Worm (Caenorhabditis elegans) whole organism, L1 larva: ENCODE results near the gene F25G6.9.

Source experiments
- C34B4.2 ChIP-seq: sonication (generic microtip); optimal IDR thresholded peaks from 2 replicates; lab custom pipeline; 2017; ENCODE audit warnings: mild to moderate bottlenecking, missing genetic modification characterization, missing compliant biosample characterization
- F16B12.6 ChIP-seq: fragments of 150-350 bp; optimal IDR thresholded peaks from 2 replicates; lab custom pipeline; 2014; ENCODE audit warnings: missing biosample characterization, missing genetic modification characterization
- aha-1 ChIP-seq: fragments of 150-350 bp; optimal IDR thresholded peaks from 2 replicates; lab custom pipeline; 2014; ENCODE audit warnings: missing biosample characterization, missing genetic modification characterization
- alr-1 ChIP-seq: fragments of 200-800 bp; sonication (Bioruptor generic); optimal IDR thresholded peaks from 2 replicates; lab custom pipeline; 2018; ENCODE audit warnings: borderline replicate concordance, mild to moderate bottlenecking, missing genetic modification characterization, missing compliant biosample characterization
- ama-1 ChIP-seq: fragments of 150-350 bp; optimal IDR thresholded peaks from 2 replicates; lab custom pipeline; 2014
- ceh-63 ChIP-seq: fragments of 200-800 bp; sonication (Bioruptor generic); optimal IDR thresholded peaks from 2 replicates; lab custom pipeline; 2018; ENCODE audit warnings: mild to moderate bottlenecking, missing genetic modification characterization, missing compliant biosample characterization
- ceh-8 ChIP-seq: fragments of 200-800 bp; sonication (Bioruptor generic); optimal IDR thresholded peaks from 2 replicates; lab custom pipeline; 2018; ENCODE audit warnings: mild to moderate bottlenecking, missing genetic modification characterization, moderate library complexity, missing compliant biosample characterization
- ceh-82 ChIP-seq, 3 experiments: fragments of 150-350 bp in 1 of 3; sonication (generic microtip) in 2 of 3; optimal IDR thresholded peaks; 2 replicates each; lab custom pipeline; 2014 to 2017; ENCODE audit warnings: missing biosample characterization in 3 of 3, missing genetic modification characterization in 3 of 3
- ceh-88 ChIP-seq: fragments of 200-800 bp; sonication (Bioruptor generic); IDR thresholded peaks from 2 replicates; pipeline ENCODE4 v1.3.6; 2022; ENCODE audit warnings: missing genetic modification characterization, missing compliant biosample characterization
- ceh-90 ChIP-seq: sonication (generic microtip); optimal IDR thresholded peaks from 2 replicates; lab custom pipeline; 2016; ENCODE audit warnings: missing genetic modification characterization, missing compliant biosample characterization
- ces-1 ChIP-seq: fragments of 150-350 bp; optimal IDR thresholded peaks from 2 replicates; lab custom pipeline; 2014; ENCODE audit warnings: missing biosample characterization, missing genetic modification reagents, missing genetic modification characterization
- dpl-1 ChIP-seq, 3 experiments: fragments of 150-350 bp in 2 of 3; sonication (generic microtip) in 1 of 3; optimal IDR thresholded peaks; 2 replicates each; lab custom pipeline; 2014 to 2017; ENCODE audit warnings: missing biosample characterization in 3 of 3, missing genetic modification characterization in 3 of 3, missing genetic modification reagents in 3 of 3
- dsc-1 ChIP-seq: sonication (generic microtip); optimal IDR thresholded peaks from 2 replicates; lab custom pipeline; 2016; ENCODE audit warnings: mild to moderate bottlenecking, missing genetic modification characterization, missing compliant biosample characterization
- efl-1 ChIP-seq, 4 experiments: fragments of 150-350 bp; optimal IDR thresholded peaks in 3 of 4; peaks in 1 of 4; 1 replicate in 1 of 4; 2 replicates in 3 of 4; lab custom pipeline; 2014; ENCODE audit warnings: missing biosample characterization in 2 of 4, missing genetic modification characterization in 2 of 4, missing genetic modification reagents in 2 of 4
- egl-13 ChIP-seq: sonication (generic microtip); optimal IDR thresholded peaks from 2 replicates; lab custom pipeline; 2016; ENCODE audit warnings: missing genotype, missing genetic modification reagents, missing genetic modification characterization, missing compliant biosample characterization
- egl-27 ChIP-seq, 2 experiments: fragments of 150-350 bp in 1 of 2; sonication (generic microtip); optimal IDR thresholded peaks; 3 replicates each; lab custom pipeline; 2017 to 2018; ENCODE audit warnings: missing biosample characterization in 2 of 2, missing genetic modification characterization in 2 of 2, missing genetic modification reagents in 2 of 2
- elt-2 ChIP-seq: sonication (generic microtip); optimal IDR thresholded peaks from 2 replicates; lab custom pipeline; 2016; ENCODE audit warnings: missing genetic modification characterization, mild to moderate bottlenecking, inconsistent platforms, missing compliant biosample characterization, missing genetic modification reagents
- elt-3 ChIP-seq, 6 experiments: fragments of 150-350 bp in 1 of 6; sonication (generic microtip); optimal IDR thresholded peaks; 2 replicates each; lab custom pipeline; 2017 to 2018; ENCODE audit warnings: missing biosample characterization in 6 of 6, missing genetic modification characterization in 6 of 6, inconsistent platforms in 1 of 6
- ets-5 ChIP-seq: fragments of 200-800 bp; sonication (Bioruptor generic); IDR thresholded peaks from 2 replicates; pipeline ENCODE4 v1.3.6; 2022; ENCODE audit warnings: missing genetic modification characterization, missing compliant biosample characterization
- fkh-10 ChIP-seq: sonication (generic microtip); optimal IDR thresholded peaks from 2 replicates; lab custom pipeline; 2017; ENCODE audit warnings: missing biosample characterization, missing genetic modification reagents, missing genetic modification characterization
- fkh-8 ChIP-seq: sonication (generic microtip); optimal IDR thresholded peaks from 2 replicates; lab custom pipeline; 2016; ENCODE audit warnings: mild to moderate bottlenecking, missing genetic modification characterization, missing compliant biosample characterization
- grh-1 ChIP-seq: fragments of 200-800 bp; sonication (Bioruptor generic); IDR thresholded peaks from 2 replicates; pipeline ENCODE4 v1.3.6; 2022; ENCODE audit warnings: missing genetic modification reagents, missing genetic modification characterization, missing compliant biosample characterization
- hlh-4 ChIP-seq: sonication (generic microtip); optimal IDR thresholded peaks from 2 replicates; lab custom pipeline; 2016; ENCODE audit warnings: mild to moderate bottlenecking, missing genetic modification characterization, missing compliant biosample characterization
- hpl-2 ChIP-seq: fragments of 150-350 bp; optimal IDR thresholded peaks from 2 replicates; lab custom pipeline; 2014; ENCODE audit warnings: missing biosample characterization, missing genetic modification reagents, missing genetic modification characterization
- isw-1 ChIP-seq: fragments of 200-800 bp; sonication (Bioruptor generic); IDR thresholded peaks from 2 replicates; pipeline ENCODE4 v1.3.6; 2022; ENCODE audit warnings: missing genetic modification characterization, missing compliant biosample characterization
- lin-14 ChIP-seq: fragments of 200-800 bp; sonication (Bioruptor generic); optimal IDR thresholded peaks from 2 replicates; lab custom pipeline; 2018; ENCODE audit warnings: mild to moderate bottlenecking, missing genetic modification characterization, moderate library complexity, missing compliant biosample characterization
- lin-39 ChIP-seq: fragments of 150-350 bp; optimal IDR thresholded peaks from 2 replicates; lab custom pipeline; 2014; ENCODE audit warnings: missing biosample characterization, missing genetic modification reagents, missing genetic modification characterization
- lsy-2 ChIP-seq, 2 experiments: fragments of 150-350 bp; optimal IDR thresholded peaks; 2 replicates each; lab custom pipeline; 2014; ENCODE audit warnings: missing biosample characterization in 2 of 2, missing genetic modification characterization in 2 of 2
- mdl-1 ChIP-seq, 2 experiments: fragments of 150-350 bp; optimal IDR thresholded peaks; 2 replicates each; lab custom pipeline; 2014 to 2017; ENCODE audit warnings: missing biosample characterization in 2 of 2, missing genetic modification characterization in 2 of 2, inconsistent platforms in 1 of 2
- nhr-11 ChIP-seq: fragments of 150-350 bp; optimal IDR thresholded peaks from 2 replicates; lab custom pipeline; 2014; ENCODE audit warnings: missing biosample characterization, missing genetic modification characterization
- nhr-12 ChIP-seq: sonication (generic microtip); optimal IDR thresholded peaks from 2 replicates; lab custom pipeline; 2017; ENCODE audit warnings: missing biosample characterization, missing genetic modification characterization
- nhr-19 ChIP-seq: fragments of 200-800 bp; sonication (Bioruptor generic); conservative IDR thresholded peaks from 2 replicates; pipeline ENCODE4 v1.3.6; 2022; ENCODE audit warnings: missing genetic modification characterization, missing compliant biosample characterization
- nhr-20 ChIP-seq: sonication (generic microtip); optimal IDR thresholded peaks from 2 replicates; lab custom pipeline; 2016; ENCODE audit warnings: mild to moderate bottlenecking, missing genetic modification characterization, missing compliant biosample characterization
- nhr-28 ChIP-seq: fragments of 150-350 bp; optimal IDR thresholded peaks from 2 replicates; lab custom pipeline; 2014; ENCODE audit warnings: missing biosample characterization, missing genetic modification characterization
- nhr-76 ChIP-seq: sonication (generic microtip); optimal IDR thresholded peaks from 2 replicates; lab custom pipeline; 2017; ENCODE audit warnings: missing biosample characterization, missing genetic modification characterization
- nhr-77 ChIP-seq: fragments of 150-350 bp; optimal IDR thresholded peaks from 2 replicates; lab custom pipeline; 2014; ENCODE audit warnings: missing biosample characterization, missing genetic modification characterization
- nhr-85 ChIP-seq: sonication (generic microtip); peaks from one replicate; lab custom pipeline; 2016; ENCODE audit warnings: missing genetic modification characterization, inconsistent platforms, missing compliant biosample characterization
- pag-3 ChIP-seq: sonication (generic microtip); optimal IDR thresholded peaks from 2 replicates; lab custom pipeline; 2017; ENCODE audit warnings: missing genetic modification characterization, mild to moderate bottlenecking, missing compliant biosample characterization, antibody characterized with exemption, borderline replicate concordance; ENCODE audit not compliant: insufficient read depth
- pax-3 ChIP-seq: fragments of 200-800 bp; sonication (Bioruptor generic); optimal IDR thresholded peaks from 2 replicates; lab custom pipeline; 2018; ENCODE audit warnings: mild to moderate bottlenecking, missing genetic modification characterization, moderate library complexity, missing compliant biosample characterization
- snpc-4 ChIP-seq: fragments of 150-350 bp; optimal IDR thresholded peaks from 2 replicates; lab custom pipeline; 2014; ENCODE audit warnings: missing biosample characterization, missing genetic modification characterization
- sox-4 ChIP-seq: sonication (generic microtip); optimal IDR thresholded peaks from 2 replicates; lab custom pipeline; 2016; ENCODE audit warnings: missing genetic modification characterization, missing compliant biosample characterization
- tbx-2 ChIP-seq: sonication (generic microtip); optimal IDR thresholded peaks from 2 replicates; lab custom pipeline; 2016; ENCODE audit warnings: missing genetic modification characterization, missing compliant biosample characterization
- tlp-1 ChIP-seq: fragments of 150-350 bp; optimal IDR thresholded peaks from 2 replicates; lab custom pipeline; 2014; ENCODE audit warnings: missing biosample characterization, missing genetic modification characterization
- unc-30 ChIP-seq: sonication (generic microtip); optimal IDR thresholded peaks from 2 replicates; lab custom pipeline; 2017; ENCODE audit warnings: missing biosample characterization, missing genetic modification characterization
- unc-86 ChIP-seq: sonication (generic microtip); optimal IDR thresholded peaks from 2 replicates; lab custom pipeline; 2016; ENCODE audit warnings: missing genetic modification characterization, missing compliant biosample characterization
- unc-98 ChIP-seq: fragments of 200-800 bp; sonication (Bioruptor generic); IDR thresholded peaks from 2 replicates; pipeline ENCODE4 v1.3.6; 2022; ENCODE audit warnings: missing genetic modification characterization, missing compliant biosample characterization
- vab-15 ChIP-seq: sonication (generic microtip); optimal IDR thresholded peaks from 2 replicates; lab custom pipeline; 2017; ENCODE audit warnings: missing genotype, mild to moderate bottlenecking, missing genetic modification characterization, missing compliant biosample characterization
- zag-1 ChIP-seq: fragments of 150-350 bp; optimal IDR thresholded peaks from 2 replicates; lab custom pipeline; 2014; ENCODE audit warnings: missing biosample characterization, missing genetic modification characterization

The F25G6.9 gene

ce11 chrV:8610633-8611404, 41.0 kb upstream of the F25G6.9 start, which contains the start of gene fip-4 (continued):
- TF ChIP-seq C34B4.2 (tag; lab: Kevin White, UChicago) (no peak), ceh-88 (GFP tag; lab: Robert Waterston, UW) (no peak), alr-1 (no peak), lsy-2 (tag; optimal IDR thresholded peaks at IDR 0.05; lab: Kevin White, UChicago) (peak; percentile 6 to 30), lin-39 (tag; lab: Kevin White, UChicago) (no peak), ama-1 (lab: Kevin White, UChicago) (no peak), pag-3 (tag; lab: Kevin White, UChicago) (no peak), grh-1 (GFP tag; lab: Robert Waterston, UW) (0 out of 2 replicates have a peak, but pooled peaks have one; percentile 42), mdl-1 (tag; optimal IDR thresholded peaks at IDR 0.05; lab: Kevin White, UChicago) (peak in 1 of 2 experiments; percentile 77), elt-2 (tag; lab: Kevin White, UChicago) (peak; percentile 60), egl-13 (tag; lab: Kevin White, UChicago) (no peak), nhr-77 (no peak), vab-15 (no peak), efl-1 (optimal IDR thresholded peaks at IDR 0.05; lab: Kevin White, UChicago) (no peak), efl-1 (GFP tag; optimal IDR thresholded peaks at IDR 0.05 in 1 of 2; lab: Kevin White, UChicago) (peak in 1 of 2 experiments; percentile 80), nhr-20 (tag; lab: Kevin White, UChicago) (peak; percentile 61), ceh-82 (tag; optimal IDR thresholded peaks at IDR 0.05; lab: Kevin White, UChicago) (peak in 1 of 3 experiments; percentile 29), nhr-28 (tag; lab: Kevin White, UChicago) (no peak), nhr-12 (no peak), lin-14 (GFP tag; lab: Kevin White, UChicago) (peak; percentile 83), tlp-1 (no peak), unc-86 (no peak), pax-3 (tag; lab: Kevin White, UChicago) (no peak), aha-1 (tag; lab: Kevin White, UChicago) (no peak), elt-3 (tag; optimal IDR thresholded peaks at IDR 0.05; lab: Kevin White, UChicago) (peak in 3 of 6 experiments; percentile 7 to 75 (median 49)), ceh-90 (tag; lab: Kevin White, UChicago) (no peak), fkh-8 (tag; lab: Kevin White, UChicago) (no peak), fkh-10 (no peak), isw-1 (no peak), sox-4 (no peak), nhr-19 (peak; percentile 63), hpl-2 (GFP tag; lab: Kevin White, UChicago) (no peak), snpc-4 (tag; lab: Kevin White, UChicago) (no peak)
- TF ChIP-seq, all 84 proteins: peak for 24

ce11 chrV:8609776-8610529, 40.2 kb upstream of the F25G6.9 start:
- TF ChIP-seq nhr-77 (no peak), nhr-11 (tag; lab: Kevin White, UChicago) (no peak), nhr-20 (tag; lab: Kevin White, UChicago) (no peak), ceh-8 (GFP tag; lab: Kevin White, UChicago) (no peak), ceh-63 (GFP tag; lab: Kevin White, UChicago) (no peak), lin-14 (GFP tag; lab: Kevin White, UChicago) (peak; percentile 79), nhr-12 (no peak), sox-4 (no peak), dpl-1 (GFP tag; optimal IDR thresholded peaks at IDR 0.05; lab: Kevin White, UChicago) (no peak), C34B4.2 (tag; lab: Kevin White, UChicago) (no peak), unc-98 (GFP tag; lab: Robert Waterston, UW) (no peak), elt-2 (tag; lab: Kevin White, UChicago) (no peak), egl-27 (tag; optimal IDR thresholded peaks at IDR 0.05; lab: Kevin White, UChicago) (no peak), hlh-4 (tag; lab: Kevin White, UChicago) (no peak), nhr-76 (no peak), lsy-2 (tag; optimal IDR thresholded peaks at IDR 0.05; lab: Kevin White, UChicago) (peak in 1 of 2 experiments; percentile 22), nhr-85 (tag; lab: Kevin White, UChicago) (no peak), ceh-82 (tag; optimal IDR thresholded peaks at IDR 0.05; lab: Kevin White, UChicago) (peak in 1 of 3 experiments; percentile 21), F16B12.6 (no peak), lin-39 (tag; lab: Kevin White, UChicago) (no peak), unc-30 (tag; lab: Kevin White, UChicago) (no peak), ets-5 (GFP tag; lab: Robert Waterston, UW) (no peak), tbx-2 (tag; lab: Kevin White, UChicago) (no peak), zag-1 (tag; lab: Kevin White, UChicago) (no peak), dsc-1 (tag; lab: Kevin White, UChicago) (no peak), ces-1 (GFP tag; lab: Kevin White, UChicago) (no peak)
